Worm (Caenorhabditis elegans) whole organism, midembryonic: ENCODE data around the gene D1044.1.

Source experiments
- T22C8.4 ChIP-seq: fragments of 200-800 bp; sonication (Bioruptor generic); IDR thresholded peaks from 2 replicates; pipeline ENCODE4 v1.3.6; 2022; ENCODE audit warnings: missing genetic modification characterization, missing compliant biosample characterization
- cog-1 ChIP-seq: sonication (generic microtip); optimal IDR thresholded peaks from 2 replicates; lab custom pipeline; 2016; ENCODE audit warnings: missing genetic modification characterization, missing compliant biosample characterization
- flt-1 ChIP-seq: fragments of 200-800 bp; sonication (Bioruptor generic); IDR thresholded peaks from 2 replicates; pipeline ENCODE4 v1.3.6; 2022; ENCODE audit warnings: missing genetic modification characterization, missing compliant biosample characterization
- klf-2 ChIP-seq: fragments of 200-800 bp; sonication (Bioruptor generic); conservative IDR thresholded peaks from 2 replicates; pipeline ENCODE4 v1.3.6; 2022; ENCODE audit warnings: missing genetic modification reagents, missing genetic modification characterization, missing compliant biosample characterization
- med-1 ChIP-seq: sonication (generic microtip); optimal IDR thresholded peaks from 2 replicates; lab custom pipeline; 2017; ENCODE audit warnings: missing genetic modification characterization, mild to moderate bottlenecking, missing compliant biosample characterization, antibody characterized with exemption, missing genetic modification reagents; ENCODE audit not compliant: insufficient read depth
- ref-1 ChIP-seq: fragments of 200-800 bp; sonication (Bioruptor generic); conservative IDR thresholded peaks from 2 replicates; pipeline ENCODE4 v1.3.6; 2022; ENCODE audit warnings: missing genetic modification reagents, missing genetic modification characterization, missing compliant biosample characterization
- tab-1 ChIP-seq: fragments of 200-800 bp; sonication (Bioruptor generic); IDR thresholded peaks from 2 replicates; pipeline ENCODE4 v1.3.6; 2022; ENCODE audit warnings: missing genetic modification characterization, missing compliant biosample characterization
- ztf-23 ChIP-seq: fragments of 200-800 bp; sonication (Bioruptor generic); IDR thresholded peaks from 2 replicates; pipeline ENCODE4 v1.3.6; 2022; ENCODE audit warnings: missing genetic modification reagents, missing genetic modification characterization, missing compliant biosample characterization
- ztf-29 ChIP-seq: fragments of 200-800 bp; sonication (Bioruptor generic); IDR thresholded peaks from 2 replicates; pipeline ENCODE4 v1.3.6; 2022; ENCODE audit warnings: missing genetic modification reagents, missing genetic modification characterization, missing compliant biosample characterization

D1044.1 gene

DNA sequence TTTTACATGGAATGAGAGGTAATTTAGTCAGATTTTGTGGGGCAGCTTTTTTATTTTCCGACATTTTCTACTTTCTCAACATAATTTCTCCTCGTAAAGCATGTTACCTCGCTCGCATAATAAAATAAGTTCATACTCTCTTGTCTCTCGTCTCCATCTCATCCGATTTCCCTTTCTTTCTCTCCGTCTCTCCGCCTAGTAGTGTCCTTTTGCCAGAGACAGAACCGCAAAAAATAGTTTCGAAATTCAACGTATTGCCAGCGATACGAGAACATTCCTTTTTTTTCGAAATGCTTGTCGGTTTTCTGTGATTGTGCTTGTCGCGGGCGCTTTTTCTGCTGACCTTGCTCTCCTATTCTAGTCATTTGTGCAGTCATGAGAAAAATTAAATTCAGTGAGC, 39.9 kb upstream of the D1044.1 start:
- TF ChIP-seq T22C8.4 (GFP tag; lab: Robert Waterston, UW), result no peak
- TF ChIP-seq ref-1 (GFP tag; lab: Robert Waterston, UW), result no peak
- 0 out of 2 replicates have a peak, but pooled peaks have one; percentile 16 for TF ChIP-seq flt-1 (GFP tag; lab: Robert Waterston, UW)

DNA sequence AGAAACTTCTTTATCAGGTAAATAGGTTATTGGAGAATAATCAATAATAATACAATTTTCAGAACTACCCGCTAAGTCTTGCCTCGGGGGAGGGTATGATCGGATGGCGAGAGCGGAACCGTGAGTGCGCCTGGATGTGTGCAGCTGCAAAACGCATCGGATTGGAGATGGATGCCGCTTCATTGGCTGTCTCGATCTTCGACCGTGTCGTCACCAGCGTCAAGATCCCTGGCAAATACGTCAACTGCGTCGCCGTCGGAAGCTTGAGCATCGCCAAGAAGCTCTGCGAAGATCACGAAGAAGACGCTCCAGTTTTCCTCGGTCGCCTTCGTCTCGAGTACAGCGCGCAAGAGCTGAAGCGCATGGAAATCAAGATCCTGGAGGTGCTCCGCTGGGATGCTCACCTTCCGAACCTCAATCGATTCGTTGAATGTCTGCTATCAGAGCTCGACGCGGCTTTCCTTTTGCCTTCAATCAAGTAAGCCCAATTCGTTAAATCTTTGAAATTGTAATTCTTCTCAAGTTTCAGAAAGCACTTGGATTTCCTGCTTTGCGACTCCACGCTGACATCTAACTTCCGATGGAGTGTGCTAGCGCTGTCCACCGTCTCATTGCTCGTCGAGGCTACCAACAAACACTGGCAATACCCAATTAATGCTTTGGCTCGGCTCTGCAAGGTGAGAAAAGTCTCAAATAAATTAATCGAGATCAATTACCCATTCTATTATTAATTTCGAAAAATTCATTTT, 39.2 kb upstream of the D1044.1 start:
- TF ChIP-seq tab-1 (GFP tag; lab: Robert Waterston, UW) (no peak), flt-1 (GFP tag; lab: Robert Waterston, UW) (0 out of 2 replicates have a peak, but pooled peaks have one; percentile 54)

DNA sequence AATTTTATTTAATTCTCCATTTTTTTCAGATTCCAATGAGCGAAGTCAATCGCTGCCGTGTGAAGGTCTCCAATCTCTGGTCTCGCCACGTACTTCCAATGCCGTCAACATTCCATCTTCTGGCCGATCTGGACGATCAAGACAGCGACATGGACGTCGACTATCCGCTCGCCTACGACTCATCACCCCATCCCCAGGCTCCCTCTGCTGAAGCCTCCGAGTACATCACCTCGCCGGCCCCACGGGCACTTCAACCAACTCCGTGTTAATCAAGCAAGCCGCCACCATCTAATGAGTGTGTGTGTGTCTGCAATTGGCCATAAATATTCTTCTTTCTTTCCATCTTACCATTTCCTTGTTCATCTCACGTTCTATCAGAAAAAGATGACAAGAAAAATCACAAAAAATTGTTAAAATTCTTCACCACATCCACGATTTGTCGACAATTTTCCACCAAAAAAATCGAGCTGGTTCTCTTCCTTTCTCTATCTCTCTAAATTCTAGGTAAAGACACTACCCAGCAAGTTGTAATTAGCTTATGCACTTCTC, 38.5 kb upstream of the D1044.1 start:
- 0 out of 2 replicates have a peak, but pooled peaks have one; percentile 9 for TF ChIP-seq tab-1 (GFP tag; lab: Robert Waterston, UW)
- TF ChIP-seq flt-1 (GFP tag; lab: Robert Waterston, UW), result no peak

DNA sequence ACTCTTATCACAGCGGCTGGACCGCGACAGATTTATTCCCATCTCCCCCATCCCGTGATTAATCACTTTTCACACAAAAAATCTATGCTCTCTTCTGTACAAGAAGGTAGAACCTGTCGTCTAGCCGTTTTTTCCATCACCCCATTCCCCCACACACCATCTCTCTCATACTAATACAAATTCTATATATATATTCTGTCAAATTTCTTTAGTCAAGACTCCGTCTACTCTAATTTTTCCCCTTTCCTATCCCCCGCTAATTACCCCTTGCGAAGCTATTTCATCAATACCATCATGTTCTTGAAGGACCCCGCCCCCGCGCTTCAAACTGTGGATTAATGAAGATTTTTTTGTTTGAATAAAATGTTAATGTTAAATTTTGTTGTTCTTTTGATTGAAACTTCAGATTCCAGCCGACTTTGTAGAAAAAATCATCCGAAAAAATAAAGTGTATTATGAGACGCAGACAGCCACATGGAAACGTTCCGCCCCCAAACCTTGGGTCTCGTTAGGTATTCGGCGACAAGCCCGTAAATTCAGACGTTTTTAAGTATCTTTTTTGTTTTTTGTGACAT, 38.0 kb upstream of the D1044.1 start:
- no peak for TF ChIP-seq T22C8.4 (GFP tag; lab: Robert Waterston, UW)
- 0 out of 2 replicates have a peak, but pooled peaks have one; percentile 52 for TF ChIP-seq ztf-23 (GFP tag; lab: Robert Waterston, UW)

DNA sequence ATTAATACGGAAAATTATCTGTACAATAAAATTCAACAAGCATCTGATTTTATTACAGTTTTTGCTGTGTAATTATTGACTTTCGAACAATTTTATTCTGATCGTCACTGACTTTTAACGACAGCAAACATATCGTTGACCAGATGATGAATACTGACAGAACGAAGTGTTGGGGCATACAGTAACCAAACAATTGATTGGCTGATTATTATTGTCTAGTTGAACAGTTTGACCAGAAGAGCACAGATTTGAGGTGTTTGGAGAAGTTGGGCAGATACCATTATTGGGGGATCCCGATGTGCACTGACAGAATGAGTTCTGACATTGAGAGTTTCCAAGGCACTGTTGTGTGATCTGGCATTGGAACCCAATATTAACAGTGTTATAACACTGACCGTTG, 37.2 kb upstream of the D1044.1 start:
- TF ChIP-seq flt-1 (GFP tag; lab: Robert Waterston, UW) (no peak), ref-1 (GFP tag; lab: Robert Waterston, UW) (no peak), tab-1 (GFP tag; lab: Robert Waterston, UW) (no peak), cog-1 (tag; lab: Kevin White, UChicago) (no peak), klf-2 (GFP tag; lab: Robert Waterston, UW) (no peak), ztf-29 (GFP tag; lab: Robert Waterston, UW) (no peak), ztf-23 (GFP tag; lab: Robert Waterston, UW) (no peak), med-1 (GFP tag; lab: Kevin White, UChicago) (no peak), T22C8.4 (GFP tag; lab: Robert Waterston, UW) (no peak)

DNA sequence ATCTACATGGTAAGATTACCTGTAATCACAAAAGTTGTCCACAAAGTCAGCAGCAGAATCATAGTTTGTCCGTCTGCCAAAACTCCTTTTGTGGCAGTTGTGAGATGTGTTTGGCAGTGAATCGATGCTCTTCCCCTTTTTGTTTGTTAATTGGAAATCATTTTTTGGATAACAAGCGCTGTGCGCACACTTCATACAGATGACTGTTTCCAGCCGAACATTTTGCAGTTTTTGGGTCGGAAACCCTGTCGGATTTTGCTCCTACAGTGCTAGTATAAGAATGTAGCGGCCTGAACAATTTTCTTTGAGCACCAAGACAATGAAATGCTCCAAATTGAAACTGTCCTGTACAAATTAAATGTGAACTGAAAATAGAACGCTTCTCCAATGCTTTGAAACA, 35.4 kb upstream of the D1044.1 start, which contains the start of gene D1044.7:
TSS of gene D1044.7 (minus strand) at position 101 of the 400 bp plus-strand sequence.
- TF ChIP-seq tab-1 (GFP tag; lab: Robert Waterston, UW) (no peak), ref-1 (GFP tag; lab: Robert Waterston, UW) (no peak), flt-1 (GFP tag; lab: Robert Waterston, UW) (no peak), T22C8.4 (GFP tag; lab: Robert Waterston, UW) (no peak), med-1 (GFP tag; lab: Kevin White, UChicago) (no peak), klf-2 (GFP tag; lab: Robert Waterston, UW) (no peak), ztf-29 (GFP tag; lab: Robert Waterston, UW) (no peak), ztf-23 (GFP tag; lab: Robert Waterston, UW) (no peak), cog-1 (tag; lab: Kevin White, UChicago) (no peak)

DNA sequence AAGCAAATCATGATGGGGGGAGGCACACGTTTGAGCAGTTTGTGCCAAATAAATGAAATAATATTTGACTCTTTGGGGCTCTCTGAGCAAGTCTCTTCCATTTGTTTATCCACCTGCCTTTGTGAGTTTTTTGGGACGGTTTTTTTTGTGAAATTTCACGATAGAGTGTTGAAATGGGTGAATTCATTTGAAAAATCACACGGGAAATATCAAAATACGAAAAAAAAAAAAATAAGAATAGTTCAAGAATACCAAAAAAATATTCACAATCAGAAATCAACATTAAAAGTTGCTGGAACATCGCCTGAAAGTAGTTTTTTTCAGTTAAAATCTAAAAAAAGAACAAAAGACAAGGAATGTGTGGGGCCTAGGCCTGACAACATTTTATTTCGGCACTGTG, 31.6 kb upstream of the D1044.1 start, which contains the start of gene pqn-25:
TSS of gene pqn-25 (minus strand) at position 101 of the 400 bp plus-strand sequence.
- no peak for TF ChIP-seq ztf-23 (GFP tag; lab: Robert Waterston, UW)

DNA sequence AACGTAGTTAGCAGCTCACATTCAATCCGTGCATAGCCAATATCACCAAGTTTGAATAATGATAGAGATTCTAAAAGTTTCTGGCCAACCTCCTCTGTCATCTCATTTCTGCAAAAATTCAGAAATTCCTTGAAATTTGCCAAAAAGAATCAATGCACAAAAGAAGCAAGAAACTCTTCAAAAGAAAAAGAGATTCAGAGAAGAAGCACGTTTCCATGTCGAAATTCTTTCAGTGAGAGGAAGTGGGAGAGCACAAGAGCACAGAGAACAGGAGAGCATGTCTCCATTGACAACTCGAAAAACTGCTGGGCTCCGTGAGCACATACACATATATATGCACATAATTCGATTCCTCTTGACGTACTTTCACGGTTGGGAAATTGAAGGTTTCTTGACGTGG, 26.7 kb upstream of the D1044.1 start, which contains the start of gene nekl-4:
TSS of gene nekl-4 (minus strand) at position 101 of the 400 bp plus-strand sequence.
- TF ChIP-seq flt-1 (GFP tag; lab: Robert Waterston, UW) (no peak), cog-1 (tag; lab: Kevin White, UChicago) (no peak), T22C8.4 (GFP tag; lab: Robert Waterston, UW) (no peak), ztf-23 (GFP tag; lab: Robert Waterston, UW) (no peak), med-1 (GFP tag; lab: Kevin White, UChicago) (no peak), klf-2 (GFP tag; lab: Robert Waterston, UW) (no peak), tab-1 (GFP tag; lab: Robert Waterston, UW) (no peak), ref-1 (GFP tag; lab: Robert Waterston, UW) (no peak), ztf-29 (GFP tag; lab: Robert Waterston, UW) (no peak)

DNA sequence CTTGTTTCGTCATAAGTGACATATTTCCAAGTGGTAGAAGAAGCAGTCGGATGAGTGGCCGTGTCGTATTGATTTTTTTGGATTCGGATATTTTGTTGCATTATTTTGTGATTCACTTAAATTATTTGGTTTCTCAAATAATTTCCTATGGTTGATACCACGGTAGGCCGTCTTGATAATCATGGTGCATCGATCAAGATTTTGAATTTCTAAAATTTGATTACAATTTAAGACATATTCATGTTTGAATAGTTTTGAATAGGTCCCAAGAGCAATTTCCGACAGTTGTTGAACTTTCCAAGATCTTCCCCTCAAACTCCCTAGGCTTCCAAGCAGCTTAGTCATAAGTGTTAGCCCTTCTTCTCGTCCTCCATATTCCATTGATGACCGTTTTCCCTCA, 22.2 kb upstream of the D1044.1 start, which contains the start of gene D1044.4:
TSS of gene D1044.4 (minus strand) at position 101 of the 400 bp plus-strand sequence.
- no peak for TF ChIP-seq med-1 (GFP tag; lab: Kevin White, UChicago)
- no peak for TF ChIP-seq ref-1 (GFP tag; lab: Robert Waterston, UW)
- no peak for TF ChIP-seq ztf-29 (GFP tag; lab: Robert Waterston, UW)
- TF ChIP-seq T22C8.4 (GFP tag; lab: Robert Waterston, UW), result no peak
- TF ChIP-seq cog-1 (tag; lab: Kevin White, UChicago), result no peak
- no peak for TF ChIP-seq klf-2 (GFP tag; lab: Robert Waterston, UW)
- no peak for TF ChIP-seq flt-1 (GFP tag; lab: Robert Waterston, UW)
- no peak for TF ChIP-seq tab-1 (GFP tag; lab: Robert Waterston, UW)
- no peak for TF ChIP-seq ztf-23 (GFP tag; lab: Robert Waterston, UW)
